ENCODE assay signal across 2 worm cellular contexts in the genomic region with DNA sequence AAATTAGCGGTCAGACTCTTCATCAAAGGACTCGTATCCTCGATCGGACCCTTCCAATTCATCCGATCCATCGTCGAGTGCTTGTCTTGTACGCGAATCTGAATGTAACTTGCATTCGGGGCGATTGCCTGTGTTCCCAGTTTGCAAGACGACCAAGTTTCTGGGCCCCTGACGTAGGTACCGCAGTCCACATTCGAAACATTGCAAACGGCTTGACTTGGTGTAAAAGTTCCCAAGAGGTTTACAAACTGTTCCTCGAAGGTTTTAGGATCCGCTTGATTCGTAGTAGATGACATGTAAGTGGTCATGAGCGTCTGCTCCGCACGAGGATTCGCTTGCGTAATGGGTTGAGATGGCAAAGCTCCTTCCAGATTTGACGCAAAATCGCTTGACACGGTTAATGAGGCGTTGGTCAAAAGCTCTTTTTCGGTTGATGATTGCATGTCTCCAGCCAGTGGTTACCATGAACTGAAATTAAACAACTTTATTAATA.
TF ChIP-seq lines count a peak whose summit lies in the region.

A gene (minus strand): TSS at position 443 of the 493 bp plus-strand sequence.

TF ChIP-seq in whole organism, L3 larva, 47 proteins besides CTCF, POLR2A, EP300 and RAD21:
- TF ChIP-seq elt-2 (tag; optimal IDR thresholded peaks at IDR 0.05; lab: Kevin White, UChicago), result no peak
- TF ChIP-seq pqm-1 (tag; optimal IDR thresholded peaks at IDR 0.05; lab: Kevin White, UChicago), result peak; percentile 18
- TF ChIP-seq lin-39 (tag; optimal IDR thresholded peaks at IDR 0.05; lab: Kevin White, UChicago), result no peak

TF ChIP-seq in whole organism, L4 larva, 104 proteins besides CTCF, POLR2A, EP300 and RAD21:
- TF ChIP-seq zfp-2 (tag; optimal IDR thresholded peaks at IDR 0.05; lab: Kevin White, UChicago) (no peak), Y75B8A.6 (GFP tag; IDR thresholded peaks at IDR 0.05; lab: Robert Waterston, UW) (no peak), Y48G9A.11 (GFP tag; IDR thresholded peaks at IDR 0.05; lab: Robert Waterston, UW) (0 out of 2 replicates have a peak, but pooled peaks have one; percentile 9), nhr-237 (tag; optimal IDR thresholded peaks at IDR 0.05; lab: Kevin White, UChicago) (no peak), dpl-1 (GFP tag; optimal IDR thresholded peaks at IDR 0.05; lab: Kevin White, UChicago) (no peak), dmd-9 (GFP tag; IDR thresholded peaks at IDR 0.05; lab: Robert Waterston, UW) (no peak), egl-27 (tag; optimal IDR thresholded peaks at IDR 0.05; lab: Kevin White, UChicago) (no peak), duxl-1 (tag; optimal IDR thresholded peaks at IDR 0.05; lab: Kevin White, UChicago; ENCODE audit: poor library complexity) (peak; percentile 57), F26F4.8 (GFP tag; conservative IDR thresholded peaks at IDR 0.05; lab: Robert Waterston, UW) (no peak), nhr-11 (tag; optimal IDR thresholded peaks at IDR 0.05; lab: Kevin White, UChicago) (no peak), unc-62 (GFP tag; optimal IDR thresholded peaks at IDR 0.05 in 1 of 2; lab: Kevin White, UChicago) (peak in 1 of 2 experiments; percentile 66), unc-62 (tag; optimal IDR thresholded peaks at IDR 0.05; lab: Kevin White, UChicago) (no peak), aha-1 (tag; lab: Kevin White, UChicago) (peak; percentile 95), nhr-42 (GFP tag; IDR thresholded peaks at IDR 0.05; lab: Robert Waterston, UW) (0 out of 2 replicates have a peak, but pooled peaks have one; percentile 51), lir-3 (tag; optimal IDR thresholded peaks at IDR 0.05; lab: Kevin White, UChicago) (no peak)
